Worm (Caenorhabditis elegans): ENCODE measurements around the gene fbxa-199.

DNA sequence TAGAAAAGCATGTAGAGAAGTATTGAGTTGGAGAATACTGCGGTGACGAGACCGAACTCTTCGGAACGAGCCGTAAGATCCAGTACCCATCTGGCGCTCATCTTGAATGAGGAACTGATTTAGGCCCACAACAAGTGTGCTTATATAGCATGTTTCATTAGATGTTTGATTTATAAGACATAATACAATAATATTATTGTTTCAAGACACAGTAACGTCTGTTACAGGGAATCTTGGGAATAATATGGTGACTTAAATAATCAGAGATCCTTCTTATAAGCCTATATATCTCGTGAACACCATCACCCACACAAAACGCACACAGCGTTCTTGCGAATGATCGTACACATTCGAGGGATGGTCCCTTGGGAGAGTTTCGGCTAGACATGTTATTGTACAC, 14.9 kb downstream of the fbxa-199 start, which contains the start of gene str-88:
- TF ChIP-seq fos-1 (tag; optimal IDR thresholded peaks at IDR 0.05) (no peak), elt-3 (tag; optimal IDR thresholded peaks at IDR 0.05) (no peak), unc-62 (GFP tag; optimal IDR thresholded peaks at IDR 0.05) (no peak), ceh-16 (tag; optimal IDR thresholded peaks at IDR 0.05) (no peak), mdl-1 (tag; optimal IDR thresholded peaks at IDR 0.05) (no peak), ztf-1 (GFP tag; conservative IDR thresholded peaks at IDR 0.05) (no peak), egl-27 (tag; optimal IDR thresholded peaks at IDR 0.05) (no peak), ama-1 (optimal IDR thresholded peaks at IDR 0.05) (no peak), skn-1 (tag; optimal IDR thresholded peaks at IDR 0.05) (no peak), R02D3.7 (tag; optimal IDR thresholded peaks at IDR 0.05) (no peak)

Measured in whole organism, L2 larva.